Worm (Caenorhabditis elegans) whole organism, L1 larva: ENCODE results near the gene T14G12.6.

Experiments used
- alr-1 ChIP-seq: fragments of 200-800 bp; sonication (Bioruptor generic); optimal IDR thresholded peaks from 2 replicates; lab custom pipeline; 2018; ENCODE audit warnings: borderline replicate concordance, mild to moderate bottlenecking, missing genetic modification characterization, missing compliant biosample characterization
- ama-1 ChIP-seq: fragments of 150-350 bp; optimal IDR thresholded peaks from 2 replicates; lab custom pipeline; 2014
- blmp-1 ChIP-seq: fragments of 150-350 bp; optimal IDR thresholded peaks from 2 replicates; lab custom pipeline; 2014; ENCODE audit warnings: missing biosample characterization, missing genetic modification characterization
- ceh-8 ChIP-seq: fragments of 200-800 bp; sonication (Bioruptor generic); optimal IDR thresholded peaks from 2 replicates; lab custom pipeline; 2018; ENCODE audit warnings: mild to moderate bottlenecking, missing genetic modification characterization, moderate library complexity, missing compliant biosample characterization
- ces-1 ChIP-seq: fragments of 150-350 bp; optimal IDR thresholded peaks from 2 replicates; lab custom pipeline; 2014; ENCODE audit warnings: missing biosample characterization, missing genetic modification reagents, missing genetic modification characterization
- dsc-1 ChIP-seq: sonication (generic microtip); optimal IDR thresholded peaks from 2 replicates; lab custom pipeline; 2016; ENCODE audit warnings: mild to moderate bottlenecking, missing genetic modification characterization, missing compliant biosample characterization
- efl-1 ChIP-seq, 4 experiments: fragments of 150-350 bp; optimal IDR thresholded peaks in 3 of 4; peaks in 1 of 4; 1 replicate in 1 of 4; 2 replicates in 3 of 4; lab custom pipeline; 2014; ENCODE audit warnings: missing biosample characterization in 2 of 4, missing genetic modification characterization in 2 of 4, missing genetic modification reagents in 2 of 4
- egl-13 ChIP-seq: sonication (generic microtip); optimal IDR thresholded peaks from 2 replicates; lab custom pipeline; 2016; ENCODE audit warnings: missing genotype, missing genetic modification reagents, missing genetic modification characterization, missing compliant biosample characterization
- egl-27 ChIP-seq, 2 experiments: fragments of 150-350 bp in 1 of 2; sonication (generic microtip); optimal IDR thresholded peaks; 3 replicates each; lab custom pipeline; 2017 to 2018; ENCODE audit warnings: missing biosample characterization in 2 of 2, missing genetic modification characterization in 2 of 2, missing genetic modification reagents in 2 of 2
- elt-2 ChIP-seq: sonication (generic microtip); optimal IDR thresholded peaks from 2 replicates; lab custom pipeline; 2016; ENCODE audit warnings: missing genetic modification characterization, mild to moderate bottlenecking, inconsistent platforms, missing compliant biosample characterization, missing genetic modification reagents
- fkh-8 ChIP-seq: sonication (generic microtip); optimal IDR thresholded peaks from 2 replicates; lab custom pipeline; 2016; ENCODE audit warnings: mild to moderate bottlenecking, missing genetic modification characterization, missing compliant biosample characterization
- hlh-17 ChIP-seq: fragments of 200-800 bp; sonication (Bioruptor generic); optimal IDR thresholded peaks from 2 replicates; lab custom pipeline; 2018; ENCODE audit warnings: missing genetic modification characterization, mild to moderate bottlenecking, missing compliant biosample characterization, moderate library complexity, borderline replicate concordance
- hpl-2 ChIP-seq: fragments of 150-350 bp; optimal IDR thresholded peaks from 2 replicates; lab custom pipeline; 2014; ENCODE audit warnings: missing biosample characterization, missing genetic modification reagents, missing genetic modification characterization
- isw-1 ChIP-seq: fragments of 200-800 bp; sonication (Bioruptor generic); IDR thresholded peaks from 2 replicates; pipeline ENCODE4 v1.3.6; 2022; ENCODE audit warnings: missing genetic modification characterization, missing compliant biosample characterization
- lin-14 ChIP-seq: fragments of 200-800 bp; sonication (Bioruptor generic); optimal IDR thresholded peaks from 2 replicates; lab custom pipeline; 2018; ENCODE audit warnings: mild to moderate bottlenecking, missing genetic modification characterization, moderate library complexity, missing compliant biosample characterization
- lin-15B ChIP-seq: fragments of 150-350 bp; sonication (generic microtip); optimal IDR thresholded peaks from 3 replicates; lab custom pipeline; 2014; ENCODE audit warnings: missing biosample characterization, missing genetic modification characterization
- lin-35 ChIP-seq, 2 experiments: fragments of 150-350 bp; optimal IDR thresholded peaks; 2 replicates each; lab custom pipeline; 2014; ENCODE audit warnings: missing biosample characterization in 2 of 2, missing genetic modification characterization in 2 of 2, missing genetic modification reagents in 2 of 2
- nhr-11 ChIP-seq: fragments of 150-350 bp; optimal IDR thresholded peaks from 2 replicates; lab custom pipeline; 2014; ENCODE audit warnings: missing biosample characterization, missing genetic modification characterization
- nhr-19 ChIP-seq: fragments of 200-800 bp; sonication (Bioruptor generic); conservative IDR thresholded peaks from 2 replicates; pipeline ENCODE4 v1.3.6; 2022; ENCODE audit warnings: missing genetic modification characterization, missing compliant biosample characterization
- nhr-20 ChIP-seq: sonication (generic microtip); optimal IDR thresholded peaks from 2 replicates; lab custom pipeline; 2016; ENCODE audit warnings: mild to moderate bottlenecking, missing genetic modification characterization, missing compliant biosample characterization
- nhr-237 ChIP-seq: fragments of 150-350 bp; optimal IDR thresholded peaks from 2 replicates; lab custom pipeline; 2014; ENCODE audit warnings: missing biosample characterization, missing genetic modification characterization
- nhr-47 ChIP-seq: sonication (generic microtip); optimal IDR thresholded peaks from 2 replicates; lab custom pipeline; 2016; ENCODE audit warnings: mild to moderate bottlenecking, missing genetic modification characterization, moderate library complexity, missing compliant biosample characterization
- nhr-71 ChIP-seq: sonication (generic microtip); optimal IDR thresholded peaks from 2 replicates; lab custom pipeline; 2016; ENCODE audit warnings: mild to moderate bottlenecking, missing genetic modification characterization, moderate library complexity, missing compliant biosample characterization
- nhr-76 ChIP-seq: sonication (generic microtip); optimal IDR thresholded peaks from 2 replicates; lab custom pipeline; 2017; ENCODE audit warnings: missing biosample characterization, missing genetic modification characterization
- nhr-90 ChIP-seq: sonication (generic microtip); optimal IDR thresholded peaks from 2 replicates; lab custom pipeline; 2016; ENCODE audit warnings: mild to moderate bottlenecking, missing genetic modification characterization, missing compliant biosample characterization; ENCODE audit not compliant: poor library complexity
- pag-3 ChIP-seq: sonication (generic microtip); optimal IDR thresholded peaks from 2 replicates; lab custom pipeline; 2017; ENCODE audit warnings: missing genetic modification characterization, mild to moderate bottlenecking, missing compliant biosample characterization, antibody characterized with exemption, borderline replicate concordance; ENCODE audit not compliant: insufficient read depth
- pax-3 ChIP-seq: fragments of 200-800 bp; sonication (Bioruptor generic); optimal IDR thresholded peaks from 2 replicates; lab custom pipeline; 2018; ENCODE audit warnings: mild to moderate bottlenecking, missing genetic modification characterization, moderate library complexity, missing compliant biosample characterization
- pqm-1 ChIP-seq: sonication (generic microtip); optimal IDR thresholded peaks from 3 replicates; lab custom pipeline; 2017; ENCODE audit warnings: missing biosample characterization, missing genetic modification characterization
- rnt-1 ChIP-seq: sonication (generic microtip); optimal IDR thresholded peaks from 2 replicates; lab custom pipeline; 2016; ENCODE audit warnings: mild to moderate bottlenecking, missing genetic modification characterization, moderate library complexity, missing compliant biosample characterization
- skn-1 ChIP-seq: fragments of 150-350 bp; optimal IDR thresholded peaks from 2 replicates; lab custom pipeline; 2014; ENCODE audit warnings: missing biosample characterization, missing genetic modification characterization
- snpc-4 ChIP-seq: fragments of 150-350 bp; optimal IDR thresholded peaks from 2 replicates; lab custom pipeline; 2014; ENCODE audit warnings: missing biosample characterization, missing genetic modification characterization
- sup-37 ChIP-seq: fragments of 200-800 bp; sonication (Bioruptor generic); optimal IDR thresholded peaks from 2 replicates; lab custom pipeline; 2018; ENCODE audit warnings: mild to moderate bottlenecking, missing genetic modification characterization, missing compliant biosample characterization
- tbx-2 ChIP-seq: sonication (generic microtip); optimal IDR thresholded peaks from 2 replicates; lab custom pipeline; 2016; ENCODE audit warnings: missing genetic modification characterization, missing compliant biosample characterization
- unc-130 ChIP-seq: fragments of 150-350 bp; optimal IDR thresholded peaks from 2 replicates; lab custom pipeline; 2017; ENCODE audit warnings: missing biosample characterization, missing genetic modification characterization, inconsistent platforms
- unc-62 ChIP-seq: fragments of 150-350 bp; optimal IDR thresholded peaks from 2 replicates; lab custom pipeline; 2014; ENCODE audit warnings: missing biosample characterization, missing genetic modification reagents, missing genetic modification characterization
- vab-15 ChIP-seq: sonication (generic microtip); optimal IDR thresholded peaks from 2 replicates; lab custom pipeline; 2017; ENCODE audit warnings: missing genotype, mild to moderate bottlenecking, missing genetic modification characterization, missing compliant biosample characterization
- zip-4 ChIP-seq: fragments of 200-800 bp; sonication (Bioruptor generic); optimal IDR thresholded peaks from 2 replicates; lab custom pipeline; 2018; ENCODE audit warnings: mild to moderate bottlenecking, missing genetic modification characterization, moderate library complexity, missing compliant biosample characterization
- ztf-4 ChIP-seq: fragments of 150-350 bp; optimal IDR thresholded peaks from 2 replicates; lab custom pipeline; 2014; ENCODE audit warnings: missing biosample characterization, missing genetic modification characterization

Gene T14G12.6

ce11 chrX:3733321-3733720 is 25.9 kb downstream of the T14G12.6 start:
- TF ChIP-seq pag-3 (tag; lab: Kevin White, UChicago): peak; percentile 25
- no peak for TF ChIP-seq efl-1 (optimal IDR thresholded peaks at IDR 0.05; lab: Kevin White, UChicago)
- TF ChIP-seq efl-1 (GFP tag; optimal IDR thresholded peaks at IDR 0.05 in 1 of 2; lab: Kevin White, UChicago): peak in 1 of 2 experiments; percentile 4
- TF ChIP-seq nhr-19 (GFP tag; lab: Robert Waterston, UW): peak; percentile 7; the same call in 1 of the 2 replicates
- peak; percentile 30 for TF ChIP-seq nhr-71 (tag; lab: Kevin White, UChicago)
- TF ChIP-seq nhr-11 (tag; lab: Kevin White, UChicago): no peak
- TF ChIP-seq nhr-237 (tag; lab: Kevin White, UChicago): no peak
- TF ChIP-seq rnt-1 (tag; lab: Kevin White, UChicago): peak; percentile 64
- no peak for TF ChIP-seq unc-62 (GFP tag; lab: Kevin White, UChicago)
- TF ChIP-seq snpc-4 (tag; lab: Kevin White, UChicago): no peak
- TF ChIP-seq ces-1 (GFP tag; lab: Kevin White, UChicago): no peak
- peak; percentile 16 for TF ChIP-seq dsc-1 (tag; lab: Kevin White, UChicago)
- TF ChIP-seq nhr-76 (tag; lab: Kevin White, UChicago): no peak
- TF ChIP-seq sup-37: no peak
- peak; percentile 66 for TF ChIP-seq lin-14 (GFP tag; lab: Kevin White, UChicago)

- TF ChIP-seq pqm-1 (peak; percentile 69), fkh-8 (peak; percentile 4), nhr-20 (tag; lab: Kevin White, UChicago) (peak; percentile 21), egl-13 (tag; lab: Kevin White, UChicago) (peak; percentile 34), nhr-71 (tag; lab: Kevin White, UChicago) (peak; percentile 34), lin-15B (tag; lab: Kevin White, UChicago) (no peak), elt-2 (tag; lab: Kevin White, UChicago) (peak; percentile 94), lin-14 (GFP tag; lab: Kevin White, UChicago) (peak; percentile 19), lin-35 (GFP tag; optimal IDR thresholded peaks at IDR 0.05; lab: Kevin White, UChicago) (peak in 1 of 2 experiments; percentile 31), pax-3 (tag; lab: Kevin White, UChicago) (peak; percentile 51), hlh-17 (GFP tag; lab: Kevin White, UChicago) (no peak), dsc-1 (tag; lab: Kevin White, UChicago) (peak; percentile 54), nhr-90 (tag; lab: Kevin White, UChicago) (no peak), skn-1 (no peak), egl-27 (tag; optimal IDR thresholded peaks at IDR 0.05; lab: Kevin White, UChicago) (no peak), nhr-47 (peak; percentile 12)
Measured at ce11 chrX:3728970-3729369, 30.3 kb downstream of the T14G12.6 start, which contains the start of gene aex-4. Gene aex-4 (plus strand): TSS chrX:3729281.

ce11 chrX:3727274-3727673 is 32.0 kb downstream of the T14G12.6 start, which contains the start of gene nlp-1:
Gene nlp-1 (plus strand): TSS chrX:3727574.
- TF ChIP-seq tbx-2 (tag; lab: Kevin White, UChicago) (no peak), nhr-11 (tag; lab: Kevin White, UChicago) (no peak), pax-3 (tag; lab: Kevin White, UChicago) (no peak), blmp-1 (tag; lab: Kevin White, UChicago) (no peak), isw-1 (GFP tag; lab: Robert Waterston, UW) (no peak), zip-4 (GFP tag; lab: Kevin White, UChicago) (no peak), ama-1 (no peak), vab-15 (tag; lab: Kevin White, UChicago) (no peak), nhr-19 (GFP tag; lab: Robert Waterston, UW) (no peak), ztf-4 (tag; lab: Kevin White, UChicago) (no peak)

ce11 chrX:3725437-3725836 is 33.8 kb downstream of the T14G12.6 start:
- TF ChIP-seq nhr-47: no peak
- no peak for TF ChIP-seq alr-1 (tag; lab: Kevin White, UChicago)
- TF ChIP-seq unc-130: no peak
- TF ChIP-seq hpl-2 (GFP tag; lab: Kevin White, UChicago): no peak
- TF ChIP-seq nhr-19 (GFP tag; lab: Robert Waterston, UW): no peak
- TF ChIP-seq ama-1: no peak
- peak; percentile 72 for TF ChIP-seq ceh-8
- TF ChIP-seq lin-35 (GFP tag; optimal IDR thresholded peaks at IDR 0.05; lab: Kevin White, UChicago): no peak
- peak; percentile 86 for TF ChIP-seq dsc-1 (tag; lab: Kevin White, UChicago)
